Worm (Caenorhabditis elegans): ENCODE data around the gene pnk-4.
A peak's percentile ranks its signal among the peaks of the same experiment; 100 is the strongest.

Gene pnk-4

DNA sequence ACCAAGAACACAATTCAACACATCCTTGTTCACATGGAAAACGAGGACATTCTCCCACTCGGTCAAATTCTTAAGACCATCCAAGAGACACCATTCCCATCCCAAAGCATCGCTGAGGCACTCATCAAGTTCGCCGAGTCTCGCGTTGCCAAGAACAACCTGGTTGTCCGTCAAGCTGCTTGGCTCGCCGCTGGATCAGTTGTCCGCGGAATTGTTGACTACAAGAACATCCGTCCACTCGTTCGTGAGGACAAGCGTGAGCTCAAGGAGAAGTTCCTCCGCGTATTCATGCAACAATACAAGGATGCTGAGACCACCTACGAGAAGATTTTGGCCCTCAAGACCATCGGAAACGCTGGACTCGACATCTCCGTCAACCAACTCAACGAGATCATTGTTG, 14.7 kb downstream of the pnk-4 start (continued):
- no peak for TF ChIP-seq ZK185.1 (tag; optimal IDR thresholded peaks at IDR 0.05; ENCODE audit: poor library complexity, severe bottlenecking)
- no peak for TF ChIP-seq C17E4.6 (GFP tag; IDR thresholded peaks at IDR 0.05)

ce11 chrX:5103422-5103821, 15.8 kb downstream of the pnk-4 start:
- TF ChIP-seq xnd-1 (tag; optimal IDR thresholded peaks at IDR 0.05) = no peak
- TF ChIP-seq lir-1 (GFP tag; conservative IDR thresholded peaks at IDR 0.05) = no peak
- 0 out of 2 replicates have a peak, but pooled peaks have one; percentile 28 for TF ChIP-seq lin-26 (GFP tag; IDR thresholded peaks at IDR 0.05)
- peak; percentile 34 for TF ChIP-seq nhr-90 (tag; optimal IDR thresholded peaks at IDR 0.05)
- TF ChIP-seq rcor-1 (GFP tag; IDR thresholded peaks at IDR 0.05) = 0 out of 2 replicates have a peak, but pooled peaks have one; percentile 4
- TF ChIP-seq T26A5.8 (tag; optimal IDR thresholded peaks at IDR 0.05) = no peak
- no peak for TF ChIP-seq let-526 (GFP tag; IDR thresholded peaks at IDR 0.05)
- peak; percentile 3 for TF ChIP-seq F52B5.7 (tag; optimal IDR thresholded peaks at IDR 0.05)
- no peak for TF ChIP-seq sptf-2 (GFP tag; optimal IDR thresholded peaks at IDR 0.05)
- TF ChIP-seq attf-3 (GFP tag; conservative IDR thresholded peaks at IDR 0.05) = no peak
- TF ChIP-seq Y53G8AR.9 (GFP tag; conservative IDR thresholded peaks at IDR 0.05) = peak; percentile 76
- peak; percentile 59 for TF ChIP-seq ZK185.1 (tag; optimal IDR thresholded peaks at IDR 0.05; ENCODE audit: poor library complexity, severe bottlenecking)
- TF ChIP-seq Y56A3A.18 (GFP tag; IDR thresholded peaks at IDR 0.05) = 0 out of 2 replicates have a peak, but pooled peaks have one; percentile 77
- peak; percentile 55 for TF ChIP-seq repo-1 (tag; optimal IDR thresholded peaks at IDR 0.05)
- TF ChIP-seq ceh-27 (GFP tag; optimal IDR thresholded peaks at IDR 0.05) = no peak
- TF ChIP-seq mcd-1 (GFP tag; IDR thresholded peaks at IDR 0.05) = no peak
- 0 out of 2 replicates have a peak, but pooled peaks have one; percentile 16 for TF ChIP-seq ceh-91 (GFP tag; IDR thresholded peaks at IDR 0.05)

ce11 chrX:5105703-5106102, 18.1 kb downstream of the pnk-4 start:
- TF ChIP-seq F49E8.2 (tag; optimal IDR thresholded peaks at IDR 0.05; ENCODE audit: insufficient read depth) (no peak), ama-1 (optimal IDR thresholded peaks at IDR 0.05) (no peak), ama-1 (GFP tag; optimal IDR thresholded peaks at IDR 0.05) (no peak), F37B4.10 (GFP tag; IDR thresholded peaks at IDR 0.05) (peak; percentile 85; the same call in 1 of the 2 replicates), T07F8.4 (tag; optimal IDR thresholded peaks at IDR 0.05) (no peak), pbrm-1 (GFP tag; IDR thresholded peaks at IDR 0.05) (0 out of 2 replicates have a peak, but pooled peaks have one; percentile 8), ztf-22 (GFP tag; optimal IDR thresholded peaks at IDR 0.05) (no peak), egl-44 (GFP tag; IDR thresholded peaks at IDR 0.05) (0 out of 2 replicates have a peak, but pooled peaks have one; percentile 23), cebp-2 (GFP tag; IDR thresholded peaks at IDR 0.05) (no peak), dox-1 (GFP tag; IDR thresholded peaks at IDR 0.05) (no peak), B0336.3 (GFP tag; IDR thresholded peaks at IDR 0.05) (peak; percentile 0; the same call in 1 of the 2 replicates), rpc-1 (optimal IDR thresholded peaks at IDR 0.05) (no peak), rpc-1 (tag; optimal IDR thresholded peaks at IDR 0.05) (no peak), akir-1 (GFP tag; optimal IDR thresholded peaks at IDR 0.05) (no peak), mcd-1 (GFP tag; IDR thresholded peaks at IDR 0.05) (peak; percentile 5; the same call in 1 of the 2 replicates), lsy-27 (tag; optimal IDR thresholded peaks at IDR 0.05; ENCODE audit: borderline replicate concordance, insufficient read depth) (no peak), C06A6.2 (GFP tag; conservative IDR thresholded peaks at IDR 0.05) (no peak), nfya-1 (tag; optimal IDR thresholded peaks at IDR 0.05; ENCODE audit: borderline replicate concordance, insufficient read depth) (no peak), nhr-90 (tag; optimal IDR thresholded peaks at IDR 0.05) (peak; percentile 73), tbx-9 (tag; optimal IDR thresholded peaks at IDR 0.05; ENCODE audit: borderline replicate concordance) (no peak), nhr-120 (GFP tag; IDR thresholded peaks at IDR 0.05) (no peak), madf-10 (tag; optimal IDR thresholded peaks at IDR 0.05) (no peak), aptf-3 (GFP tag; IDR thresholded peaks at IDR 0.05) (no peak), ZK185.1 (tag; optimal IDR thresholded peaks at IDR 0.05; ENCODE audit: poor library complexity, severe bottlenecking) (peak; percentile 62), xnd-1 (tag; optimal IDR thresholded peaks at IDR 0.05) (no peak), hmg-1.2 (GFP tag; IDR thresholded peaks at IDR 0.05) (no peak), Y56A3A.18 (GFP tag; IDR thresholded peaks at IDR 0.05) (peak; percentile 13; the same call in 1 of the 2 replicates), ztf-6 (GFP tag; IDR thresholded peaks at IDR 0.05) (no peak), Y95B8A.8 (GFP tag; IDR thresholded peaks at IDR 0.05) (0 out of 2 replicates have a peak, but pooled peaks have one; percentile 10), ccch-3 (GFP tag; optimal IDR thresholded peaks at IDR 0.05) (no peak), B0035.1 (tag; optimal IDR thresholded peaks at IDR 0.05) (no peak), tbp1 (GFP tag; optimal IDR thresholded peaks at IDR 0.05) (peak; percentile 2)
